Worm (Caenorhabditis elegans): ENCODE results near the gene nhr-14.

DNA sequence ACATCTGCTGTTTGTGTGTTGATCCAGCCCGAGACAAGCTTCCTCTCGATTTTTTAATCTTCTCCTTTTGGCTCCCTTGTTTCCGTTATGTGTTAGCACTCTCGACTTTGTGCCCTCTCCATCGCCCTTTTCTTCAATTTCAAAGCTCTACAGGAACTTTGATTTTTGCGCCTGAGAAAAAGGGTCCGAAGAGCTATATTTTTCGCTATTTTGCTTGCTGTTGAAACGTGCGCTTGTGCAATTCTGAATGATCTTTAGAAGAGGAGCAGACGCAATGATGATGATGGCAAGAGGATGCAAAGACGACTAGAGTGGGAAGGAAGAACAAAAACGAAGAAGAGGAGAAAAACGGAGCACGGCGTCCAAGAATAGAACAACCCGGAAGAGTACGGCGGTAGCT, 5.7 kb upstream of the nhr-14 start:
- TF ChIP-seq unc-39 (tag; optimal IDR thresholded peaks at IDR 0.05) (no peak), snpc-4 (tag; optimal IDR thresholded peaks at IDR 0.05) (no peak), elt-3 (tag; optimal IDR thresholded peaks at IDR 0.05) (no peak), dmd-4 (tag; optimal IDR thresholded peaks at IDR 0.05) (no peak), alr-1 (tag; optimal IDR thresholded peaks at IDR 0.05) (no peak), ZK546.5 (tag; optimal IDR thresholded peaks at IDR 0.05) (no peak), nhr-77 (tag; optimal IDR thresholded peaks at IDR 0.05) (no peak), ama-1 (optimal IDR thresholded peaks at IDR 0.05) (no peak), nhr-6 (tag; optimal IDR thresholded peaks at IDR 0.05) (no peak), nhr-25 (tag; optimal IDR thresholded peaks at IDR 0.05) (no peak), mab-5 (tag; optimal IDR thresholded peaks at IDR 0.05) (no peak)
